Fruit fly (Drosophila melanogaster) whole organism, adult: ENCODE measurements around the gene PK1-R.

ENCODE experiments used
- CG5204 ChIP-seq: fragments of 200-800 bp; sonication (Bioruptor generic); optimal IDR thresholded peaks from 2 replicates; lab custom pipeline; 2016; ENCODE audit warnings: missing biosample characterization, missing genetic modification characterization
- Mnt ChIP-seq: fragments of 200-800 bp; sonication (Bioruptor generic); optimal IDR thresholded peaks from 2 replicates; lab custom pipeline; 2016; ENCODE audit warnings: missing biosample characterization, mild to moderate bottlenecking, missing genetic modification characterization
- bab1 ChIP-seq: fragments of 200-800 bp; sonication (Bioruptor generic); optimal IDR thresholded peaks from 3 replicates; lab custom pipeline; 2019; ENCODE audit warnings: missing biosample characterization, mild to moderate bottlenecking, missing genetic modification characterization, moderate library complexity
- cic ChIP-seq: fragments of 200-800 bp; sonication (Bioruptor generic); optimal IDR thresholded peaks from 2 replicates; lab custom pipeline; 2017; ENCODE audit warnings: missing biosample characterization, mild to moderate bottlenecking, missing genetic modification characterization, moderate library complexity

dm6 chr3R:14067904-14068636, 34.9 kb downstream of the PK1-R start:
- TF ChIP-seq cic (GFP tag; lab: Kevin White, UChicago) = no peak
- TF ChIP-seq bab1 (GFP tag; lab: Kevin White, UChicago) = no peak
- no peak for TF ChIP-seq CG5204
- TF ChIP-seq Mnt (GFP tag; lab: Kevin White, UChicago) = no peak
